Worm (Caenorhabditis elegans) whole organism, L4/young adult: ENCODE measurements around the gene F56D6.14.

Experiments
- W03F9.2 ChIP-seq: fragments of 150-350 bp; optimal IDR thresholded peaks from 2 replicates; lab custom pipeline; 2014; ENCODE audit warnings: missing biosample characterization, missing genetic modification characterization
- dao-5 ChIP-seq: sonication (generic microtip); optimal IDR thresholded peaks from 2 replicates; lab custom pipeline; 2016; ENCODE audit warnings: missing genotype, missing genetic modification characterization, moderate library complexity, missing compliant biosample characterization
- him-1 ChIP-seq: sonication (generic microtip); optimal IDR thresholded peaks from 2 replicates; lab custom pipeline; 2016; ENCODE audit warnings: missing genotype, missing genetic modification reagents, missing genetic modification characterization, missing compliant biosample characterization

ce11 chrIV:3869875-3870274 lies 47.6 kb upstream of the F56D6.14 start:
- TF ChIP-seq W03F9.2 (tag; lab: Kevin White, UChicago): no peak
- no peak for TF ChIP-seq him-1 (tag; lab: Kevin White, UChicago)
- TF ChIP-seq dao-5 (tag; lab: Kevin White, UChicago): no peak
